Fruit fly (Drosophila melanogaster): ENCODE measurements around the gene CG7377.

DNA sequence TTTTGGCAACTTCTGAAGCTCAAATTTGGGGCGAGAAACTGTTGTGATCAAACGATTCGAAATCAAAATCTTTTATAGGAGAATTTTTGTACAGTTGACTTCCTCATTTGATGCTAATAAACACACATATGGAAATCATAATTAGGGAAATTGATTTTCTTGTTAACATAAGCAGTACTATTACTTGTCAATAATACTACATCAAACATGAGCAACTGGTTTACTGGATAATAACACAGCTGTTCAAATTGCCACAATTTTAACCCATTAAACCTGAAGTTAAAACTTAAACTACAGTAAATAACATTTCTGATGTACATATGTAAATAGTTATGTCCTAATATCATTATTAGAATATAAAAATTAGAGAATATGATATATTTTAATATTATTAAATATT lies 9.6 kb upstream of the CG7377 start, which contains the start of gene CG43390:
- no peak for TF ChIP-seq CG8478 (optimal IDR thresholded peaks at IDR 0.05)
- TF ChIP-seq CTCF (optimal IDR thresholded peaks at IDR 0.05) = no peak
